Fruit fly (Drosophila melanogaster) whole organism, embryonic: ENCODE results near the gene Snx1.

Experiments used
- Awh ChIP-seq: fragments of 200-800 bp; sonication (Bioruptor generic); IDR thresholded peaks from 2 replicates; pipeline ENCODE4, ENCODE4 v1.3.6; 2022; ENCODE audit warnings: missing biosample characterization, missing genetic modification characterization
- B-H2 ChIP-seq: fragments of 200-800 bp; sonication (Bioruptor generic); optimal IDR thresholded peaks from 2 replicates; lab custom pipeline; 2018; ENCODE audit warnings: missing biosample characterization, mild to moderate bottlenecking, missing genetic modification characterization
- CG12104 ChIP-seq: fragments of 200-800 bp; sonication (Bioruptor generic); optimal IDR thresholded peaks from 3 replicates; lab custom pipeline; 2016; ENCODE audit warnings: missing biosample characterization, missing genetic modification characterization
- CG13624 ChIP-seq: fragments of 200-800 bp; sonication (Bioruptor generic); optimal IDR thresholded peaks from 2 replicates; lab custom pipeline; 2016; ENCODE audit warnings: missing biosample characterization, missing genetic modification characterization
- CG14965 ChIP-seq: fragments of 200-800 bp; sonication (Bioruptor generic); optimal IDR thresholded peaks from 2 replicates; lab custom pipeline; 2016; ENCODE audit warnings: missing biosample characterization, missing genetic modification characterization, borderline replicate concordance
- CG2875 ChIP-seq: fragments of 200-800 bp; sonication (Bioruptor generic); optimal IDR thresholded peaks from 2 replicates; lab custom pipeline; 2017; ENCODE audit warnings: missing biosample characterization, mild to moderate bottlenecking, missing genetic modification characterization, missing genetic modification reagents
- CG30403 ChIP-seq: fragments of 200-800 bp; sonication (Bioruptor generic); optimal IDR thresholded peaks from 3 replicates; lab custom pipeline; 2016; ENCODE audit warnings: missing biosample characterization, missing genetic modification characterization
- CG6813 ChIP-seq: fragments of 200-800 bp; sonication (Bioruptor generic); optimal IDR thresholded peaks from 2 replicates; lab custom pipeline; 2017; ENCODE audit warnings: missing biosample characterization, missing genetic modification characterization, mild to moderate bottlenecking, moderate library complexity, missing genetic modification reagents
- CG7556 ChIP-seq: fragments of 200-800 bp; sonication (Bioruptor generic); optimal IDR thresholded peaks from 2 replicates; lab custom pipeline; 2017; ENCODE audit warnings: missing biosample characterization, mild to moderate bottlenecking, missing genetic modification characterization
- CG7839 ChIP-seq: fragments of 200-800 bp; sonication (Bioruptor generic); optimal IDR thresholded peaks from 3 replicates; lab custom pipeline; 2018; ENCODE audit warnings: missing biosample characterization, mild to moderate bottlenecking, missing genetic modification characterization, moderate library complexity
- CG7963 ChIP-seq: fragments of 200-800 bp; sonication (Bioruptor generic); IDR thresholded peaks from 3 replicates; pipeline ENCODE4 v1.3.6; 2022; ENCODE audit warnings: missing biosample characterization, missing genetic modification characterization; ENCODE audit not compliant: partially characterized antibody
- CG8089 ChIP-seq: fragments of 200-800 bp; sonication (Bioruptor generic); optimal IDR thresholded peaks from 3 replicates; lab custom pipeline; 2016; ENCODE audit warnings: missing biosample characterization, missing genetic modification characterization
- CG9215 ChIP-seq: fragments of 200-800 bp; sonication (Bioruptor generic); IDR thresholded peaks from 2 replicates; pipeline ENCODE4 v1.3.6; 2022; ENCODE audit warnings: missing biosample characterization, missing genetic modification characterization
- CrebB ChIP-seq: fragments of 200-800 bp; sonication (Bioruptor generic); optimal IDR thresholded peaks from 3 replicates; lab custom pipeline; 2018; ENCODE audit warnings: missing biosample characterization, mild to moderate bottlenecking, missing genetic modification characterization
- Dfd ChIP-seq, 2 experiments: fragments of >200 bp; optimal IDR thresholded peaks; 2 replicates each; lab custom pipeline; 2017; ENCODE audit warnings: missing biosample characterization in 2 of 2, missing genetic modification characterization in 2 of 2
- Dref ChIP-seq: fragments of 200-800 bp; sonication (Bioruptor generic); IDR thresholded peaks from 2 replicates; pipeline ENCODE4 v1.3.6; 2022; ENCODE audit warnings: missing biosample characterization, missing genetic modification characterization
- Eip74EF ChIP-seq, 2 experiments: fragments of 200-800 bp in 1 of 2; fragments of >200 bp in 1 of 2; sonication (Bioruptor generic) in 1 of 2; optimal IDR thresholded peaks; 2 replicates each; lab custom pipeline; 2017 to 2019; ENCODE audit warnings: missing biosample characterization in 2 of 2, missing genetic modification characterization in 2 of 2, mild to moderate bottlenecking in 1 of 2, moderate library complexity in 1 of 2
- Gsc ChIP-seq: fragments of 200-800 bp; sonication (Bioruptor generic); IDR thresholded peaks from 2 replicates; pipeline ENCODE4 v1.3.6; 2022; ENCODE audit warnings: missing biosample characterization, missing genetic modification characterization
- Lpt ChIP-seq: fragments of >200 bp; optimal IDR thresholded peaks from 2 replicates; lab custom pipeline; 2018; ENCODE audit warnings: missing biosample characterization, missing genetic modification characterization
- MTF-1 ChIP-seq: fragments of 200-800 bp; sonication (Bioruptor generic); optimal IDR thresholded peaks from 2 replicates; lab custom pipeline; 2018; ENCODE audit warnings: missing biosample characterization, mild to moderate bottlenecking, missing genetic modification characterization, borderline replicate concordance
- Max ChIP-seq: fragments of 200-800 bp; sonication (Bioruptor generic); optimal IDR thresholded peaks from 2 replicates; lab custom pipeline; 2016; ENCODE audit warnings: missing biosample characterization, mild to moderate bottlenecking, missing genetic modification characterization
- NC2α ChIP-seq: fragments of 200-800 bp; sonication (Bioruptor generic); optimal IDR thresholded peaks from 2 replicates; lab custom pipeline; 2016; ENCODE audit warnings: missing biosample characterization, missing genetic modification characterization
- NfI ChIP-seq: fragments of 200-800 bp; sonication (Bioruptor generic); optimal IDR thresholded peaks from 3 replicates; lab custom pipeline; 2018; ENCODE audit warnings: missing biosample characterization, mild to moderate bottlenecking, missing genetic modification characterization, moderate library complexity
- Side ChIP-seq: fragments of 200-800 bp; sonication (Bioruptor generic); optimal IDR thresholded peaks from 2 replicates; lab custom pipeline; 2016; ENCODE audit warnings: missing biosample characterization, missing genetic modification characterization
- Six4 ChIP-seq: fragments of 200-800 bp; sonication (Bioruptor generic); optimal IDR thresholded peaks from 2 replicates; lab custom pipeline; 2016; ENCODE audit warnings: missing biosample characterization, missing genetic modification characterization
- aop ChIP-seq: fragments of 200-800 bp; sonication (Bioruptor generic); IDR thresholded peaks from 2 replicates; pipeline ENCODE4 v1.3.6; 2022; ENCODE audit warnings: missing biosample characterization, missing genetic modification characterization
- ash1 ChIP-seq: fragments of 200-800 bp; sonication (Bioruptor generic); optimal IDR thresholded peaks from 2 replicates; lab custom pipeline; 2018; ENCODE audit warnings: missing biosample characterization, mild to moderate bottlenecking, missing genetic modification characterization
- bab2 ChIP-seq: fragments of 200-800 bp; sonication (Bioruptor generic); optimal IDR thresholded peaks from 2 replicates; lab custom pipeline; 2016; ENCODE audit warnings: missing biosample characterization, missing genetic modification characterization
- btn ChIP-seq: fragments of 200-800 bp; sonication (Bioruptor generic); optimal IDR thresholded peaks from 2 replicates; lab custom pipeline; 2016; ENCODE audit warnings: missing biosample characterization, missing genetic modification characterization
- cas ChIP-seq: fragments of 200-800 bp; sonication (Bioruptor generic); IDR thresholded peaks from 2 replicates; pipeline ENCODE4 v1.3.6; 2022; ENCODE audit warnings: missing biosample characterization, missing genetic modification characterization
- chinmo ChIP-seq: fragments of 200-800 bp; sonication (Bioruptor generic); IDR thresholded peaks from 4 replicates; pipeline ENCODE4 v1.3.6; 2022; ENCODE audit warnings: missing biosample characterization, missing genetic modification characterization; ENCODE audit not compliant: partially characterized antibody
- crp ChIP-seq, 2 experiments: fragments of 200-800 bp; sonication (Bioruptor generic); optimal IDR thresholded peaks; 2 replicates in 1 of 2; 3 replicates in 1 of 2; lab custom pipeline; 2017; ENCODE audit warnings: missing biosample characterization in 2 of 2, missing genetic modification characterization in 2 of 2, mild to moderate bottlenecking in 1 of 2, moderate library complexity in 1 of 2
- cwo ChIP-seq: fragments of 200-800 bp; sonication (Bioruptor generic); optimal IDR thresholded peaks from 3 replicates; lab custom pipeline; 2017; ENCODE audit warnings: missing biosample characterization, missing genetic modification characterization, mild to moderate bottlenecking, moderate library complexity, missing genetic modification reagents
- danr ChIP-seq: fragments of 200-800 bp; sonication (Bioruptor generic); IDR thresholded peaks from 2 replicates; pipeline ENCODE4 v1.3.6; 2022; ENCODE audit warnings: missing biosample characterization, missing genetic modification characterization
- dimm ChIP-seq: fragments of 200-800 bp; sonication (Bioruptor generic); IDR thresholded peaks from 2 replicates; pipeline ENCODE4 v1.3.6; 2022; ENCODE audit warnings: missing biosample characterization, missing genetic modification characterization
- disco-r ChIP-seq: fragments of 200-800 bp; sonication (Bioruptor generic); optimal IDR thresholded peaks from 2 replicates; lab custom pipeline; 2016; ENCODE audit warnings: missing biosample characterization, missing genetic modification characterization
- ems ChIP-seq: fragments of 200-800 bp; sonication (Bioruptor generic); optimal IDR thresholded peaks from 3 replicates; lab custom pipeline; 2016; ENCODE audit warnings: missing biosample characterization, missing genetic modification characterization
- gro ChIP-seq: fragments of 200-800 bp; sonication (Bioruptor generic); optimal IDR thresholded peaks from 2 replicates; lab custom pipeline; 2016; ENCODE audit warnings: missing biosample characterization, missing genetic modification characterization
- gt ChIP-seq: fragments of 200-800 bp; sonication (Bioruptor generic); IDR thresholded peaks from 2 replicates; pipeline ENCODE4 v1.3.6; 2022; ENCODE audit warnings: missing biosample characterization, missing genetic modification characterization
- h ChIP-seq: fragments of >200 bp; optimal IDR thresholded peaks from 2 replicates; lab custom pipeline; 2017
- insv ChIP-seq, 2 experiments: fragments of 200-800 bp; sonication (Bioruptor generic); optimal IDR thresholded peaks; 3 replicates each; lab custom pipeline; 2016 to 2018; ENCODE audit warnings: missing biosample characterization in 2 of 2, missing genetic modification characterization in 2 of 2
- mirr ChIP-seq: fragments of 200-800 bp; sonication (Bioruptor generic); optimal IDR thresholded peaks from 3 replicates; lab custom pipeline; 2018; ENCODE audit warnings: missing biosample characterization, mild to moderate bottlenecking, missing genetic modification characterization
- p53 ChIP-seq: fragments of 200-800 bp; sonication (Bioruptor generic); optimal IDR thresholded peaks from 2 replicates; lab custom pipeline; 2016; ENCODE audit warnings: missing biosample characterization, missing genetic modification characterization
- pnt ChIP-seq: fragments of 200-800 bp; sonication (Bioruptor generic); optimal IDR thresholded peaks from 3 replicates; lab custom pipeline; 2016; ENCODE audit warnings: missing biosample characterization, missing genetic modification characterization
- pros ChIP-seq: fragments of 200-800 bp; sonication (Bioruptor generic); optimal IDR thresholded peaks from 3 replicates; lab custom pipeline; 2019; ENCODE audit warnings: missing biosample characterization, mild to moderate bottlenecking, missing genetic modification characterization, moderate library complexity
- ranshi ChIP-seq: fragments of 200-800 bp; sonication (Bioruptor generic); IDR thresholded peaks from 2 replicates; pipeline ENCODE4 v1.3.6; 2022; ENCODE audit warnings: missing biosample characterization, missing genetic modification characterization
- row ChIP-seq: fragments of 200-800 bp; sonication (Bioruptor generic); IDR thresholded peaks from 3 replicates; pipeline ENCODE4 v1.3.6; 2022; ENCODE audit warnings: missing biosample characterization, missing genetic modification characterization
- sc ChIP-seq, 3 experiments: fragments of >200 bp in 2 of 3; fragments of 200-800 bp in 1 of 3; sonication (Bioruptor generic) in 1 of 3; optimal IDR thresholded peaks; 2 replicates in 2 of 3; 3 replicates in 1 of 3; lab custom pipeline; 2017; ENCODE audit warnings: mild to moderate bottlenecking in 1 of 3, missing biosample characterization in 1 of 3, missing genetic modification characterization in 1 of 3, missing genetic modification reagents in 1 of 3
- sens ChIP-seq: fragments of 200-800 bp; sonication (Bioruptor generic); peaks from one replicate; lab custom pipeline; 2016; ENCODE audit warnings: missing biosample characterization, missing genetic modification characterization
- wdn ChIP-seq: fragments of 200-800 bp; sonication (Bioruptor generic); IDR thresholded peaks from 2 replicates; pipeline ENCODE4 v1.3.6; 2022; ENCODE audit warnings: missing biosample characterization, missing genetic modification characterization

Gene Snx1

DNA sequence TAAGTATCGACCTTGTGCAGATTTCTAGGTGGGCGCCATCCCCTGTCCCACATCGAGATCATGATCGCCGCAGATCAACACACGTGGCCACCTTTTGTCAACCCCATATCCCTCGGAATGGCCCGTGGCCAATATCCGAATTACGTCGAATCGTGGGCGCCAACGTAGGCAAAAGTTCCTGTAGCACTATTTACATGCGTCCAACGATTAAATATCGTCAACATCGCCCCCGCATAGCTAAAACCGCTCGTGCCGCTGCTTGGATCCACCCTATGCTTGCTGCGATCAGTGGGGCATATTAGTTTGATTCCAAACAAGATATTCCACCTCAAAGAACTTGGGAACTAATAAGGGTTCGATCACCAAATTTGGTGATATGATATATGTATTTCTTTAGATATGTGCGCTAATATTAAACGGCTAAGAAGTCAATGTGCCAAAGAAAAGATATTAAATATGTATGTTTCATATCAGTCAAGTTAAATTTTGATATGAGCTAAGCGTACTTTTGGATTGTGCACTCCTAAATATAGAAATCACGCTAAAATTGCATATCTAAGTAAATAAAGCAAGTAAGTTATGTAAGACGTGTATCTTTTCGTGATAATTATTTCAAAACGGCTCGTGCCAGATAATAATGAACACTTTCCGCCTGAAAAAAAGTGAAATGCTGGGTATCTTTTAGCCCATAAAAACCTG is 27.7 kb downstream of the Snx1 start (continued):
- TF ChIP-seq gro (GFP tag; lab: Kevin White, UChicago) (peak; percentile 1), mirr (GFP tag; lab: Kevin White, UChicago) (no peak), Lpt (GFP tag; lab: Kevin White, UChicago) (no peak), Dfd (GFP tag; optimal IDR thresholded peaks at IDR 0.05; lab: Kevin White, UChicago) (no peak), Awh (GFP tag; lab: Robert Waterston, UW) (no peak), CG7556 (GFP tag; lab: Kevin White, UChicago) (peak; percentile 60), CG7839 (tag; lab: Kevin White, UChicago) (peak; percentile 52), sc (optimal IDR thresholded peaks at IDR 0.05; lab: Kevin White, UChicago) (no peak), sc (GFP tag; optimal IDR thresholded peaks at IDR 0.05; lab: Kevin White, UChicago) (no peak), CG9215 (GFP tag; lab: Robert Waterston, UW) (peak; percentile 27; the same call in 1 of the 2 replicates), sens (peak; percentile 87), cas (GFP tag; lab: Robert Waterston, UW) (no peak), btn (GFP tag; lab: Kevin White, UChicago) (no peak), gt (GFP tag; lab: Robert Waterston, UW) (no peak), Side (no peak), wdn (no peak), ems (GFP tag; lab: Kevin White, UChicago) (peak; percentile 22), aop (GFP tag; lab: Robert Waterston, UW) (no peak), cwo (GFP tag; lab: Kevin White, UChicago) (peak; percentile 76), Six4 (GFP tag; lab: Kevin White, UChicago) (peak; percentile 24), NC2α (peak; percentile 7), Max (GFP tag; lab: Kevin White, UChicago) (peak; percentile 7), B-H2 (GFP tag; lab: Kevin White, UChicago) (peak; percentile 53), dimm (GFP tag; lab: Robert Waterston, UW) (no peak), CG7963 (no peak), CG2875 (no peak), crp (GFP tag; optimal IDR thresholded peaks at IDR 0.05; lab: Kevin White, UChicago) (no peak), CG30403 (GFP tag; lab: Kevin White, UChicago) (peak; percentile 75), CG6813 (no peak), ranshi (GFP tag; lab: Robert Waterston, UW) (peak; percentile 49), CG14965 (GFP tag; lab: Kevin White, UChicago) (no peak), p53 (GFP tag; lab: Kevin White, UChicago) (no peak), CG12104 (GFP tag; lab: Kevin White, UChicago) (no peak), Gsc (GFP tag; lab: Robert Waterston, UW) (no peak), MTF-1 (GFP tag; lab: Kevin White, UChicago) (no peak), chinmo (peak; percentile 53; the same call in 1 of the 4 replicates), Eip74EF (GFP tag; optimal IDR thresholded peaks at IDR 0.05; lab: Kevin White, UChicago) (no peak), NfI (GFP tag; lab: Kevin White, UChicago) (peak; percentile 58), CG13624 (GFP tag; lab: Kevin White, UChicago) (peak; percentile 36), CrebB (no peak), CG8089 (GFP tag; lab: Kevin White, UChicago) (no peak), pros (no peak), bab2 (GFP tag; lab: Kevin White, UChicago) (no peak), h (lab: Kevin White, UChicago) (no peak), danr (GFP tag; lab: Robert Waterston, UW) (no peak), row (peak; percentile 76), insv (GFP tag; optimal IDR thresholded peaks at IDR 0.05; lab: Kevin White, UChicago) (no peak), disco-r (GFP tag; lab: Kevin White, UChicago) (peak; percentile 25), Dref (no peak), pnt (peak; percentile 5), ash1 (GFP tag; lab: Kevin White, UChicago) (no peak)
